Worm (Caenorhabditis elegans): Measurements from ENCODE around the gene lev-9.

lev-9 gene

ce11 chrX:6292143-6292542 lies 611 bp upstream of the lev-9 start (continued):
- TF ChIP-seq vab-7 (GFP tag; IDR thresholded peaks at IDR 0.05): peak; percentile 97
- TF ChIP-seq tag-97 (GFP tag; IDR thresholded peaks at IDR 0.05): no peak
- no peak for TF ChIP-seq zag-1 (tag; optimal IDR thresholded peaks at IDR 0.05)
- peak; percentile 31 to 37 for TF ChIP-seq hif-1 (tag; optimal IDR thresholded peaks at IDR 0.05)
- peak; percentile 75 for TF ChIP-seq F37D6.2 (tag; optimal IDR thresholded peaks at IDR 0.05)
- no peak for TF ChIP-seq T20F7.1 (GFP tag; optimal IDR thresholded peaks at IDR 0.05)
- TF ChIP-seq unc-39 (tag; optimal IDR thresholded peaks at IDR 0.05): no peak
- no peak for TF ChIP-seq ceh-62 (tag; optimal IDR thresholded peaks at IDR 0.05)
- TF ChIP-seq mdt-29 (GFP tag; IDR thresholded peaks at IDR 0.05): peak; percentile 72; the same call in 1 of the 2 replicates
- peak; percentile 86 for TF ChIP-seq ctbp-1 (GFP tag; IDR thresholded peaks at IDR 0.05)
- 0 out of 2 replicates have a peak, but pooled peaks have one; percentile 72 for TF ChIP-seq lin-1 (GFP tag; IDR thresholded peaks at IDR 0.05)
- TF ChIP-seq egl-43 (GFP tag; IDR thresholded peaks at IDR 0.05): peak; percentile 98
- peak; percentile 83 for TF ChIP-seq mep-1 (tag; optimal IDR thresholded peaks at IDR 0.05)
- TF ChIP-seq fkh-10 (GFP tag; optimal IDR thresholded peaks at IDR 0.05): no peak
- peak in 1 of 2 experiments; percentile 56 for TF ChIP-seq mdl-1 (tag; optimal IDR thresholded peaks at IDR 0.05)
- peak; percentile 36 for TF ChIP-seq ces-1 (GFP tag; optimal IDR thresholded peaks at IDR 0.05)
- TF ChIP-seq hlh-30 (tag; optimal IDR thresholded peaks at IDR 0.05; ENCODE audit: insufficient read depth): peak; percentile 56
- TF ChIP-seq T26A8.4 (GFP tag; IDR thresholded peaks at IDR 0.05): peak; percentile 92
- no peak for TF ChIP-seq F49E8.2 (tag; optimal IDR thresholded peaks at IDR 0.05; ENCODE audit: borderline replicate concordance)
- peak; percentile 46 for TF ChIP-seq aly-2 (tag; optimal IDR thresholded peaks at IDR 0.05)
- TF ChIP-seq ama-1 (optimal IDR thresholded peaks at IDR 0.05): no peak
- peak; percentile 61 for TF ChIP-seq zfp-3 (GFP tag; conservative IDR thresholded peaks at IDR 0.05)
- peak; percentile 62 for TF ChIP-seq F10B5.3 (tag; optimal IDR thresholded peaks at IDR 0.05)
- TF ChIP-seq nhr-28 (tag; optimal IDR thresholded peaks at IDR 0.05): peak; percentile 24
- no peak for TF ChIP-seq lin-39 (tag; optimal IDR thresholded peaks at IDR 0.05)
- TF ChIP-seq lim-7 (GFP tag; IDR thresholded peaks at IDR 0.05): peak; percentile 99
- TF ChIP-seq Y75B8A.6 (GFP tag; IDR thresholded peaks at IDR 0.05): peak; percentile 93
- peak; percentile 33 for TF ChIP-seq aha-1 (tag)
- peak; percentile 55; the same call in 1 of the 2 replicates for TF ChIP-seq zip-11 (GFP tag; IDR thresholded peaks at IDR 0.05)
- no peak for TF ChIP-seq R02D3.7 (tag; optimal IDR thresholded peaks at IDR 0.05)
- peak; percentile 93 to 98 for TF ChIP-seq madf-5 (GFP tag; IDR thresholded peaks at IDR 0.05)
- peak; percentile 82 for TF ChIP-seq ceh-20 (GFP tag; IDR thresholded peaks at IDR 0.05)

ce11 chrX:6289038-6289437 lies 2.5 kb downstream of the lev-9 start:
- TF ChIP-seq jun-1 (tag; optimal IDR thresholded peaks at IDR 0.05) (no peak), aha-1 (tag) (peak; percentile 90)

- TF ChIP-seq fos-1 (tag; optimal IDR thresholded peaks at IDR 0.05) (no peak), Y75B8A.6 (GFP tag; IDR thresholded peaks at IDR 0.05) (0 out of 2 replicates have a peak, but pooled peaks have one; percentile 45), ceh-62 (tag; optimal IDR thresholded peaks at IDR 0.05) (no peak), unc-39 (tag; optimal IDR thresholded peaks at IDR 0.05) (no peak), ZK337.2 (GFP tag; IDR thresholded peaks at IDR 0.05) (peak; percentile 75; the same call in 1 of the 2 replicates), nhr-6 (tag; optimal IDR thresholded peaks at IDR 0.05) (no peak), mxl-2 (GFP tag; conservative IDR thresholded peaks at IDR 0.05) (no peak), saeg-2 (GFP tag; IDR thresholded peaks at IDR 0.05) (0 out of 2 replicates have a peak, but pooled peaks have one; percentile 8), nhr-48 (tag; optimal IDR thresholded peaks at IDR 0.05) (peak; percentile 65), spr-3 (GFP tag; optimal IDR thresholded peaks at IDR 0.05) (no peak), set-16 (GFP tag; IDR thresholded peaks at IDR 0.05) (no peak), nhr-102 (tag; optimal IDR thresholded peaks at IDR 0.05) (peak; percentile 72), nhr-77 (tag; optimal IDR thresholded peaks at IDR 0.05) (peak; percentile 13), nhr-11 (tag; optimal IDR thresholded peaks at IDR 0.05) (no peak), gei-8 (GFP tag; optimal IDR thresholded peaks at IDR 0.05) (no peak), zfp-3 (GFP tag; conservative IDR thresholded peaks at IDR 0.05) (no peak), pqm-1 (tag; optimal IDR thresholded peaks at IDR 0.05) (no peak), nhr-237 (tag; optimal IDR thresholded peaks at IDR 0.05) (no peak), madf-9 (GFP tag; conservative IDR thresholded peaks at IDR 0.05) (peak; percentile 57; the same call in 1 of the 2 replicates), zip-2 (tag; optimal IDR thresholded peaks at IDR 0.05) (peak; percentile 67), F37D6.2 (tag; optimal IDR thresholded peaks at IDR 0.05) (no peak), vab-7 (GFP tag; IDR thresholded peaks at IDR 0.05) (peak; percentile 86), snpc-1.2 (GFP tag; IDR thresholded peaks at IDR 0.05) (peak; percentile 89)
Measured at ce11 chrX:6286154-6286553, 5.4 kb downstream of the lev-9 start.
